Worm (Caenorhabditis elegans) whole organism, L2 larva: Measurements from ENCODE around the gene F35A5.2.

Experiments
- nhr-12 ChIP-seq: fragments of 150-350 bp; optimal IDR thresholded peaks from 2 replicates; lab custom pipeline; 2014; ENCODE audit warnings: missing biosample characterization, missing genetic modification characterization
- ztf-11 ChIP-seq: sonication (generic microtip); optimal IDR thresholded peaks from 2 replicates; lab custom pipeline; 2017; ENCODE audit warnings: missing biosample characterization, missing genetic modification characterization

ce11 chrX:3822061-3822460 is 17.1 kb downstream of the F35A5.2 start:
- no peak for TF ChIP-seq nhr-12 (tag; lab: Kevin White, UChicago)
- no peak for TF ChIP-seq ztf-11 (tag; lab: Kevin White, UChicago)
